Worm (Caenorhabditis elegans) whole organism, mixed stage, embryonic: ENCODE results near the gene hrg-3.

Experiments
- lin-13 ChIP-seq: fragments of 150-350 bp; optimal IDR thresholded peaks from 2 replicates; lab custom pipeline; 2014; ENCODE audit warnings: missing biosample characterization, missing genetic modification characterization
- pha-4 ChIP-seq: fragments of 150-350 bp; optimal IDR thresholded peaks from 2 replicates; lab custom pipeline; 2018; ENCODE audit warnings: missing biosample characterization, missing genetic modification reagents, missing genetic modification characterization
- snpc-4 ChIP-seq: fragments of 150-350 bp; optimal IDR thresholded peaks from 2 replicates; lab custom pipeline; 2014; ENCODE audit warnings: missing biosample characterization, missing genetic modification characterization

- no peak for TF ChIP-seq pha-4 (tag; lab: Kevin White, UChicago)
- no peak for TF ChIP-seq snpc-4 (tag; lab: Kevin White, UChicago)
- TF ChIP-seq lin-13, result no peak
Measured at ce11 chrV:9754459-9754858, 1.8 kb upstream of the hrg-3 start, which contains the start of gene F58E6.5.
